Fruit fly (Drosophila melanogaster) whole organism, prepupa: ENCODE measurements around the gene Tollo.

ENCODE experiments used
- Blimp-1 ChIP-seq: fragments of 200-800 bp; sonication (Bioruptor generic); optimal IDR thresholded peaks from 3 replicates; lab custom pipeline; 2017; ENCODE audit warnings: missing biosample characterization, missing genetic modification characterization, mild to moderate bottlenecking, moderate library complexity, missing genetic modification reagents
- CG10669 ChIP-seq: fragments of 200-800 bp; sonication (Bioruptor generic); optimal IDR thresholded peaks from 3 replicates; lab custom pipeline; 2018; ENCODE audit warnings: missing biosample characterization, mild to moderate bottlenecking, missing genetic modification characterization, moderate library complexity
- CG11294 ChIP-seq: fragments of 200-800 bp; sonication (Bioruptor generic); IDR thresholded peaks from 2 replicates; pipeline ENCODE4 v1.3.6; 2022; ENCODE audit warnings: missing biosample characterization, missing genetic modification characterization
- CG11762 ChIP-seq: fragments of 200-800 bp; sonication (Bioruptor generic); optimal IDR thresholded peaks from 3 replicates; lab custom pipeline; 2016; ENCODE audit warnings: missing biosample characterization, missing genetic modification characterization; ENCODE audit not compliant: insufficient read depth
- CG11902 ChIP-seq: fragments of 200-800 bp; sonication (Bioruptor generic); optimal IDR thresholded peaks from 3 replicates; lab custom pipeline; 2016; ENCODE audit warnings: missing biosample characterization, missing genetic modification characterization
- CG3032 ChIP-seq: fragments of 200-800 bp; optimal IDR thresholded peaks from 2 replicates; lab custom pipeline; 2019; ENCODE audit warnings: missing biosample characterization, mild to moderate bottlenecking, missing genetic modification characterization, moderate library complexity
- CG34406 ChIP-seq: fragments of 200-800 bp; sonication (Bioruptor generic); optimal IDR thresholded peaks from 3 replicates; lab custom pipeline; 2016; ENCODE audit warnings: missing biosample characterization, missing genetic modification characterization
- CG3919 ChIP-seq: fragments of 200-800 bp; sonication (Bioruptor generic); optimal IDR thresholded peaks from 3 replicates; lab custom pipeline; 2016; ENCODE audit warnings: missing biosample characterization, missing genetic modification characterization
- CG4318 ChIP-seq: fragments of 200-800 bp; sonication (Bioruptor generic); optimal IDR thresholded peaks from 3 replicates; lab custom pipeline; 2017; ENCODE audit warnings: missing biosample characterization, mild to moderate bottlenecking, missing genetic modification characterization
- CG6163 ChIP-seq: fragments of 200-800 bp; sonication (Bioruptor generic); IDR thresholded peaks from 3 replicates; pipeline ENCODE4 v1.3.6; 2022; ENCODE audit warnings: missing biosample characterization, missing genetic modification characterization
- CG6276 ChIP-seq: fragments of 200-800 bp; sonication (Bioruptor generic); optimal IDR thresholded peaks from 2 replicates; lab custom pipeline; 2017; ENCODE audit warnings: missing biosample characterization, mild to moderate bottlenecking, missing genetic modification characterization
- CG6792 ChIP-seq: fragments of 200-800 bp; sonication (Bioruptor generic); optimal IDR thresholded peaks from 3 replicates; lab custom pipeline; 2016; ENCODE audit warnings: missing biosample characterization, missing genetic modification characterization
- CG6808 ChIP-seq: fragments of 200-800 bp; sonication (Bioruptor generic); optimal IDR thresholded peaks from 3 replicates; lab custom pipeline; 2017; ENCODE audit warnings: missing biosample characterization, missing genetic modification characterization, mild to moderate bottlenecking, moderate library complexity, missing genetic modification reagents
- CG6854 ChIP-seq: fragments of 200-800 bp; sonication (Bioruptor generic); optimal IDR thresholded peaks from 2 replicates; lab custom pipeline; 2017; ENCODE audit warnings: missing biosample characterization, mild to moderate bottlenecking, missing genetic modification characterization
- CG8119 ChIP-seq: fragments of 200-800 bp; sonication (Bioruptor generic); IDR thresholded peaks from 3 replicates; pipeline ENCODE4 v1.3.6; 2022; ENCODE audit warnings: missing biosample characterization, missing genetic modification characterization
- CG8319 ChIP-seq: fragments of 200-800 bp; sonication (Bioruptor generic); optimal IDR thresholded peaks from 3 replicates; lab custom pipeline; 2016; ENCODE audit warnings: missing biosample characterization, missing genetic modification characterization
- CG8632 ChIP-seq: fragments of 200-800 bp; sonication (Bioruptor generic); optimal IDR thresholded peaks from 3 replicates; lab custom pipeline; 2016; ENCODE audit warnings: missing biosample characterization, missing genetic modification characterization
- CG9139 ChIP-seq: fragments of 200-800 bp; sonication (Bioruptor generic); optimal IDR thresholded peaks from 3 replicates; lab custom pipeline; 2017; ENCODE audit warnings: missing biosample characterization, mild to moderate bottlenecking, missing genetic modification characterization
- Eip75B ChIP-seq: fragments of 200-800 bp; sonication (Bioruptor generic); optimal IDR thresholded peaks from 3 replicates; lab custom pipeline; 2016; ENCODE audit warnings: missing biosample characterization, missing genetic modification characterization
- Eip93F ChIP-seq: fragments of 200-800 bp; sonication (Bioruptor generic); optimal IDR thresholded peaks from 2 replicates; lab custom pipeline; 2016; ENCODE audit warnings: missing biosample characterization, mild to moderate bottlenecking, missing genetic modification characterization
- Ets21C ChIP-seq: fragments of 200-800 bp; sonication (Bioruptor generic); optimal IDR thresholded peaks from 3 replicates; lab custom pipeline; 2016; ENCODE audit warnings: missing biosample characterization, missing genetic modification characterization
- Ets96B ChIP-seq: fragments of 200-800 bp; optimal IDR thresholded peaks from 2 replicates; lab custom pipeline; 2019; ENCODE audit warnings: missing biosample characterization, mild to moderate bottlenecking, missing genetic modification characterization, moderate library complexity
- Hr39 ChIP-seq: fragments of 200-800 bp; sonication (Bioruptor generic); optimal IDR thresholded peaks from 2 replicates; lab custom pipeline; 2016; ENCODE audit warnings: missing biosample characterization, missing genetic modification characterization
- Hr4 ChIP-seq: fragments of 200-800 bp; sonication (Bioruptor generic); optimal IDR thresholded peaks from 3 replicates; lab custom pipeline; 2016; ENCODE audit warnings: missing biosample characterization, missing genetic modification characterization
- Lpt ChIP-seq: fragments of 200-800 bp; sonication (Bioruptor generic); optimal IDR thresholded peaks from 3 replicates; lab custom pipeline; 2016; ENCODE audit warnings: missing biosample characterization, missing genetic modification characterization
- Met ChIP-seq: fragments of 200-800 bp; sonication (Bioruptor generic); optimal IDR thresholded peaks from 3 replicates; lab custom pipeline; 2016; ENCODE audit warnings: missing biosample characterization, missing genetic modification characterization
- Smox ChIP-seq: fragments of 200-800 bp; sonication (Bioruptor generic); optimal IDR thresholded peaks from 3 replicates; lab custom pipeline; 2016; ENCODE audit warnings: missing biosample characterization, missing genetic modification characterization
- Sox102F ChIP-seq: fragments of 200-800 bp; sonication (Bioruptor generic); optimal IDR thresholded peaks from 2 replicates; lab custom pipeline; 2016; ENCODE audit warnings: missing biosample characterization, mild to moderate bottlenecking, missing genetic modification characterization
- Sox14 ChIP-seq: fragments of 200-800 bp; sonication (Bioruptor generic); optimal IDR thresholded peaks from 3 replicates; lab custom pipeline; 2016; ENCODE audit warnings: missing biosample characterization, missing genetic modification characterization
- Sox15 ChIP-seq: fragments of 200-800 bp; sonication (Bioruptor generic); optimal IDR thresholded peaks from 3 replicates; lab custom pipeline; 2016; ENCODE audit warnings: missing biosample characterization, missing genetic modification characterization
- acj6 ChIP-seq: fragments of 200-800 bp; sonication (Bioruptor generic); optimal IDR thresholded peaks from 3 replicates; lab custom pipeline; 2016; ENCODE audit warnings: missing biosample characterization, missing genetic modification characterization
- cyc ChIP-seq: fragments of 200-800 bp; sonication (Bioruptor generic); optimal IDR thresholded peaks from 3 replicates; lab custom pipeline; 2016; ENCODE audit warnings: missing biosample characterization, missing genetic modification characterization
- dac ChIP-seq: fragments of 200-800 bp; sonication (Bioruptor generic); optimal IDR thresholded peaks from 2 replicates; lab custom pipeline; 2017; ENCODE audit warnings: missing biosample characterization, mild to moderate bottlenecking, missing genetic modification characterization
- eg ChIP-seq: fragments of 200-800 bp; sonication (Bioruptor generic); IDR thresholded peaks from 3 replicates; pipeline ENCODE4 v1.3.6; 2022; ENCODE audit warnings: missing biosample characterization, missing genetic modification characterization
- esn ChIP-seq: fragments of 200-800 bp; sonication (Bioruptor generic); optimal IDR thresholded peaks from 2 replicates; lab custom pipeline; 2016; ENCODE audit warnings: missing biosample characterization, mild to moderate bottlenecking, missing genetic modification characterization, moderate library complexity
- fd59A ChIP-seq: fragments of 200-800 bp; sonication (Bioruptor generic); optimal IDR thresholded peaks from 2 replicates; lab custom pipeline; 2017; ENCODE audit warnings: missing biosample characterization, mild to moderate bottlenecking, missing genetic modification characterization, missing genetic modification reagents
- fd85E ChIP-seq: fragments of 200-800 bp; sonication (Bioruptor generic); optimal IDR thresholded peaks from 3 replicates; lab custom pipeline; 2016; ENCODE audit warnings: missing biosample characterization, missing genetic modification characterization
- fkh ChIP-seq: fragments of 200-800 bp; sonication (Bioruptor generic); optimal IDR thresholded peaks from 3 replicates; lab custom pipeline; 2017; ENCODE audit warnings: missing biosample characterization, mild to moderate bottlenecking, missing genetic modification characterization, moderate library complexity
- net ChIP-seq: fragments of 200-800 bp; sonication (Bioruptor generic); optimal IDR thresholded peaks from 3 replicates; lab custom pipeline; 2016; ENCODE audit warnings: missing biosample characterization, missing genetic modification characterization
- spab ChIP-seq: fragments of 200-800 bp; sonication (Bioruptor generic); optimal IDR thresholded peaks from 2 replicates; lab custom pipeline; 2017; ENCODE audit warnings: missing biosample characterization, mild to moderate bottlenecking, missing genetic modification characterization, missing genetic modification reagents
- ss ChIP-seq, 2 experiments: fragments of 200-800 bp; sonication (Bioruptor generic); optimal IDR thresholded peaks; 2 replicates in 1 of 2; 3 replicates in 1 of 2; lab custom pipeline; 2017 to 2018; ENCODE audit warnings: mild to moderate bottlenecking in 2 of 2, missing biosample characterization in 2 of 2, missing genetic modification characterization in 2 of 2, moderate library complexity in 1 of 2
- svp ChIP-seq: fragments of 200-800 bp; sonication (Bioruptor generic); peaks from one replicate; lab custom pipeline; 2016; ENCODE audit warnings: missing biosample characterization, missing genetic modification characterization
- topi ChIP-seq: fragments of 200-800 bp; sonication (Bioruptor generic); optimal IDR thresholded peaks from 3 replicates; lab custom pipeline; 2016; ENCODE audit warnings: missing biosample characterization, missing genetic modification characterization
- vri ChIP-seq: fragments of 200-800 bp; sonication (Bioruptor generic); optimal IDR thresholded peaks from 3 replicates; lab custom pipeline; 2016; ENCODE audit warnings: missing biosample characterization, mild to moderate bottlenecking, missing genetic modification characterization

The Tollo gene

DNA sequence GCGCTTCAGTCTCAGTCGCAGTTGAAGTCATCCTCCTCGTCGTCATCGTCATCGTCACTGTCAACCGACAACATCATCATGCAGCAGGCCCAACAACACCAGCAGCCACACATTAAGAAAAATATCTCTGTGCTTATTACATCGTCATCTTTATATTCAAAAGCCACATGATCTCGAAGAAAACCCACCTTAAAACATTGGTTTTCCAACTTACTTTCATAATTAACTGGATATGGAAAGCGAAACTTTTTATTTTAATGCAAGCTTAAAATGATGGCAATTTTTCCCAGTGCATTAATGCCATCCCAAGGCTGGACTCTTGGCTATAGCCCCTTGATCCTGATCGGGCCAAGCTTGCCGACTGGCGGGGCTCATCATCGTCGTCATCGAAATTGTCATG, 9.7 kb upstream of the Tollo start (continued):
- TF ChIP-seq dac (GFP tag; lab: Kevin White, UChicago) = peak; percentile 24
- TF ChIP-seq Smox = peak; percentile 69
- peak; percentile 74 for TF ChIP-seq CG8319
- TF ChIP-seq Ets96B = peak; percentile 88
- peak; percentile 85 for TF ChIP-seq CG6163 (GFP tag; lab: Robert Waterston, UW)
- TF ChIP-seq CG9139 (GFP tag; lab: Kevin White, UChicago) = peak; percentile 61
- TF ChIP-seq fkh (GFP tag; lab: Kevin White, UChicago) = no peak
- TF ChIP-seq CG8119 (GFP tag; lab: Robert Waterston, UW) = peak; percentile 61; the same call in 1 of the 3 replicates

DNA sequence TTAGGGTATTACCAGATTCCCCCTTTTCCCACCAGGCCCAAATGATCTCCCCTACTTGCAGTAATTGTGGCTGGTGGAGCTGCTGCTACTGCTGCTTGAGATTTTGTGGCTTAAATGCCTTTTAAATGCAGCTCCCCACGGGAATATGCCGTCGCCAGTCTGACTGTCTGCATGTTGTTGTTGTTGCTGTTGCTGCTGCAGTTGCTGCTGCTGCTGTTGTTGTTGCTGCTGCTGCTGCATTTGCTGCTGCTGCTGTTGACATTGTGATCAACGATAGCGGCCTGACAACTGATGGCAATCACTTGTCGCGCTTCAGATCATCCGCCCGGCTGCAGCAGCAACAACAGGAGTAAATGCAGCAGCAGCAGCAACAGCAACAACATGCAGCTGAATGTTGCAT, 8.8 kb upstream of the Tollo start:
- TF ChIP-seq ss (GFP tag; optimal IDR thresholded peaks at IDR 0.05; lab: Kevin White, UChicago) = no peak
- peak; percentile 12 for TF ChIP-seq CG3919
- TF ChIP-seq, all 60 proteins: peak for 1

DNA sequence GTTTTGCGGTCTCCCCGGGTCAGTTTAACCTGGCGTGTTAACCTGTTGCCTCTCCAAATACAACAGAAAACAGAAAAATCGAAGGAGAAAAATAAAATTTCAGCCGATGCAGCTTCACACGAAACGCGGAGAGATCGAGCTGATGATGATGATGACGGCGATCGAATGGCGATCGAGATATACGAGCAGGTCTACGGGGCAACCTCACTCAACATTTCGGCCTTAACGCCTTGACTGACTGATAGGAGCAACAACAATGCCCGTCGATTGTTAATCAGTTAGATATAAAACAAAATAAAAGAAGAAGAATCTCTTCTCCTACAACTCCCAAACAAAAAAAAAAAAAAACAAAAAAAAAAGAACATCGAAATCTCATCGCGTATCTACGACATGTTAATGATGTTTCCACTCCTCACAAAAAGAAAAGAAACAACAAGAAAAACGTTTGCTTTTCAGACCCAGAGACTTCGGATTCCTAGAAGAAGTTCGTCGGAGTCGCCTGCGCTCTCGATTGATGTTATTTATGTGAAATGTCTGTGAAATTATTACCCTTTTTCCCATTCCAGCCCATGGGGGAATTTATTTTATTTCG, 7.8 kb upstream of the Tollo start:
- no peak for TF ChIP-seq CG34406
- TF ChIP-seq vri (GFP tag; lab: Kevin White, UChicago) = no peak
- TF ChIP-seq Lpt (GFP tag; lab: Kevin White, UChicago) = no peak
- TF ChIP-seq CG6163 (GFP tag; lab: Robert Waterston, UW) = 0 out of 3 replicates have a peak, but pooled peaks have one; percentile 12
- TF ChIP-seq eg (GFP tag; lab: Robert Waterston, UW) = no peak
- TF ChIP-seq Eip75B (GFP tag; lab: Kevin White, UChicago) = no peak
- no peak for TF ChIP-seq CG11902 (GFP tag; lab: Kevin White, UChicago)
- TF ChIP-seq CG11762 (GFP tag; lab: Kevin White, UChicago) = no peak
- TF ChIP-seq, all 60 proteins: peak for 1

DNA sequence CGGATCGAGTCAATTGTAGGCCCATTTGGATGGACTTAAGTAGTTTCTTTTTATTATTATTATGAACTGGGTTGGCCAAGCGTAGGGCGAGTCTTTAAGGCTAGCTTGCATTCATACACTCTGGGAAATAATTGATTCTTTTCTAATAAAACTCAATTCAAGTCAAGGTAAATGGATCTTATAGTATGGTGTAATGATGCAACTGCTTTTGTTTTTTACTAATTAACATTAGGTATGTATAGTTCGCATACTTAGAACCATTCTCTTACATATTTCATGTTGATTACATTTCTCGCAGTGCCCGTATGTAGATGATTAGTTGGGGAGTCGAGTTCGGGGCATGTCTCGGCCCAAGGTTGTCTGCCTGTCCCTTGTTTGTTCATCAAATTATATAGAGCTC, 6.0 kb upstream of the Tollo start:
- no peak for TF ChIP-seq Sox102F (GFP tag; lab: Kevin White, UChicago)
- no peak for TF ChIP-seq topi (GFP tag; lab: Kevin White, UChicago)
- TF ChIP-seq Ets21C (GFP tag; lab: Kevin White, UChicago) = no peak
- no peak for TF ChIP-seq vri (GFP tag; lab: Kevin White, UChicago)
- TF ChIP-seq Blimp-1 (GFP tag; lab: Kevin White, UChicago) = no peak
- peak; percentile 19 for TF ChIP-seq CG6792
- peak; percentile 39 for TF ChIP-seq net
- TF ChIP-seq acj6 (GFP tag; lab: Kevin White, UChicago) = peak; percentile 24
- TF ChIP-seq Hr4 (GFP tag; lab: Kevin White, UChicago) = no peak
- TF ChIP-seq CG11294 (GFP tag; lab: Robert Waterston, UW) = no peak
- no peak for TF ChIP-seq CG6854
- no peak for TF ChIP-seq Met (GFP tag; lab: Kevin White, UChicago)
- no peak for TF ChIP-seq fd85E
- no peak for TF ChIP-seq Eip93F (GFP tag; lab: Kevin White, UChicago)
- no peak for TF ChIP-seq CG11762 (GFP tag; lab: Kevin White, UChicago)
- peak; percentile 40 for TF ChIP-seq CG10669 (GFP tag; lab: Kevin White, UChicago)
- no peak for TF ChIP-seq CG11902 (GFP tag; lab: Kevin White, UChicago)
- TF ChIP-seq esn = no peak
- no peak for TF ChIP-seq fkh (GFP tag; lab: Kevin White, UChicago)
- peak; percentile 35 for TF ChIP-seq fd59A (GFP tag; lab: Kevin White, UChicago)
- peak; percentile 42 for TF ChIP-seq spab (GFP tag; lab: Kevin White, UChicago)
- no peak for TF ChIP-seq cyc (GFP tag; lab: Kevin White, UChicago)
- TF ChIP-seq dac (GFP tag; lab: Kevin White, UChicago) = no peak
- no peak for TF ChIP-seq Lpt (GFP tag; lab: Kevin White, UChicago)
- TF ChIP-seq CG6276 (GFP tag; lab: Kevin White, UChicago) = no peak
- no peak for TF ChIP-seq Hr39 (GFP tag; lab: Kevin White, UChicago)
- no peak for TF ChIP-seq svp
- peak; percentile 31 for TF ChIP-seq Sox14
- no peak for TF ChIP-seq CG8319
- TF ChIP-seq CG3032 (tag; lab: Kevin White, UChicago) = peak; percentile 57
- no peak for TF ChIP-seq CG34406
- no peak for TF ChIP-seq CG8632
- TF ChIP-seq CG6808 = peak; percentile 47
- no peak for TF ChIP-seq CG4318
- no peak for TF ChIP-seq Sox15
- no peak for TF ChIP-seq Smox
- peak; percentile 25 for TF ChIP-seq Eip75B (GFP tag; lab: Kevin White, UChicago)
